Fruit fly (Drosophila melanogaster) whole organism, pupa: Measurements from ENCODE around the gene CG33702.

ENCODE experiments used
- CG10348 ChIP-seq: fragments of 200-800 bp; sonication (Bioruptor generic); IDR thresholded peaks from 2 replicates; pipeline ENCODE4 v1.3.6; 2022; ENCODE audit warnings: missing biosample characterization, missing genetic modification characterization
- CG14655 ChIP-seq: fragments of 200-800 bp; sonication (Bioruptor generic); optimal IDR thresholded peaks from 3 replicates; lab custom pipeline; 2017; ENCODE audit warnings: mild to moderate bottlenecking, missing biosample characterization, missing genetic modification reagents, missing genetic modification characterization
- CG34367 ChIP-seq: fragments of 200-800 bp; sonication (Bioruptor generic); optimal IDR thresholded peaks from 2 replicates; lab custom pipeline; 2018; ENCODE audit warnings: missing biosample characterization, mild to moderate bottlenecking, missing genetic modification characterization
- CG9948 ChIP-seq: fragments of 200-800 bp; sonication (Bioruptor generic); optimal IDR thresholded peaks from 2 replicates; lab custom pipeline; 2018; ENCODE audit warnings: missing biosample characterization, mild to moderate bottlenecking, missing genetic modification characterization, moderate library complexity
- D1 ChIP-seq: fragments of 200-800 bp; sonication (Bioruptor generic); optimal IDR thresholded peaks from 2 replicates; lab custom pipeline; 2018; ENCODE audit warnings: missing biosample characterization, mild to moderate bottlenecking, missing genetic modification characterization, moderate library complexity
- EcR ChIP-seq: fragments of 200-800 bp; sonication (Bioruptor generic); optimal IDR thresholded peaks from 3 replicates; lab custom pipeline; 2019; ENCODE audit warnings: missing biosample characterization, missing genetic modification characterization, mild to moderate bottlenecking, moderate library complexity, missing genetic modification reagents
- Pif1B ChIP-seq: fragments of 200-800 bp; sonication (Bioruptor generic); optimal IDR thresholded peaks from 3 replicates; lab custom pipeline; 2016; ENCODE audit warnings: missing biosample characterization, missing genetic modification characterization

DNA sequence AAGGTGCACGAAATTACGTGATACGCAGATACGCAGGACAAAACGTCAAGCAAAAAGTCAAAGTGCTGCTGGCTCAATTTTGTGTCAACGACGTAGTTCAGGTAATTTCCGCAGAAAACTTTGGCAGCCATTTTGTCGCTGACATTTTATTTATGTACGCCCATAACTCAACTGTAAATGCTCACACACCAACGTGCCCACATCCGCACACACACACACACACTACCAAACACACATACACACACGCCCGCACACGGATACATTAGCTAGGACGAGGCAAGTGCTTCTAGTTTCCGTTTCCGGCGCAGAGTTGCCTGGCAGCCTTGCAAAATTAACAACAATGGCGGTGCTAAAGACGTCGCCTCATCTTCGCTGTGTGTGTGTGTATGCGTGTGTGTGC lies 12.2 kb upstream of the CG33702 start, which contains the start of gene CG33700:
- TF ChIP-seq CG14655 (GFP tag; lab: Kevin White, UChicago) = no peak
- TF ChIP-seq Pif1B (GFP tag; lab: Kevin White, UChicago) = no peak
- no peak for TF ChIP-seq EcR (GFP tag; lab: Kevin White, UChicago)
- TF ChIP-seq D1 (tag; lab: Kevin White, UChicago) = no peak
- TF ChIP-seq CG10348 (GFP tag; lab: Robert Waterston, UW) = no peak
- TF ChIP-seq CG34367 = no peak
- TF ChIP-seq CG9948 (tag; lab: Kevin White, UChicago) = no peak
